Fruit fly (Drosophila melanogaster) whole organism, embryonic: Measurements from ENCODE around the gene CG4896.

Source experiments
- Atf6 ChIP-seq: fragments of 200-800 bp; sonication (Bioruptor generic); IDR thresholded peaks from 2 replicates; pipeline ENCODE4 v1.3.6; 2022; ENCODE audit warnings: missing biosample characterization, missing genetic modification characterization
- Bgb ChIP-seq: fragments of 200-800 bp; sonication (Bioruptor generic); IDR thresholded peaks from 2 replicates; pipeline ENCODE4 v1.3.6; 2022; ENCODE audit warnings: missing biosample characterization, missing genetic modification characterization; ENCODE audit not compliant: partially characterized antibody
- CG11695 ChIP-seq: fragments of 200-800 bp; sonication (Bioruptor generic); IDR thresholded peaks from 3 replicates; pipeline ENCODE4 v1.3.6; 2022; ENCODE audit warnings: missing biosample characterization, missing genetic modification characterization
- CG13123 ChIP-seq: fragments of 200-800 bp; sonication (Bioruptor generic); optimal IDR thresholded peaks from 2 replicates; lab custom pipeline; 2016; ENCODE audit warnings: missing biosample characterization, missing genetic modification characterization
- CG13296 ChIP-seq: fragments of 200-800 bp; sonication (Bioruptor generic); optimal IDR thresholded peaks from 3 replicates; lab custom pipeline; 2018; ENCODE audit warnings: missing biosample characterization, mild to moderate bottlenecking, missing genetic modification characterization
- CG13624 ChIP-seq: fragments of 200-800 bp; sonication (Bioruptor generic); optimal IDR thresholded peaks from 2 replicates; lab custom pipeline; 2016; ENCODE audit warnings: missing biosample characterization, missing genetic modification characterization
- CG13894 ChIP-seq: fragments of 200-800 bp; sonication (Bioruptor generic); optimal IDR thresholded peaks from 3 replicates; lab custom pipeline; 2018; ENCODE audit warnings: missing biosample characterization, mild to moderate bottlenecking, missing genetic modification characterization, moderate library complexity
- CG14014 ChIP-seq: fragments of 200-800 bp; sonication (Bioruptor generic); IDR thresholded peaks from 2 replicates; pipeline ENCODE4 v1.3.6; 2022; ENCODE audit warnings: missing biosample characterization, missing genetic modification characterization
- CG15073 ChIP-seq: fragments of 200-800 bp; sonication (Bioruptor generic); optimal IDR thresholded peaks from 2 replicates; lab custom pipeline; 2016; ENCODE audit warnings: missing biosample characterization, missing genetic modification characterization
- CG17361 ChIP-seq: fragments of 200-800 bp; sonication (Bioruptor generic); IDR thresholded peaks from 3 replicates; pipeline ENCODE4 v1.3.6; 2022; ENCODE audit warnings: missing biosample characterization, missing genetic modification characterization
- CG30403 ChIP-seq: fragments of 200-800 bp; sonication (Bioruptor generic); optimal IDR thresholded peaks from 3 replicates; lab custom pipeline; 2016; ENCODE audit warnings: missing biosample characterization, missing genetic modification characterization
- CG32772 ChIP-seq: fragments of 200-800 bp; sonication (Bioruptor generic); IDR thresholded peaks from 2 replicates; pipeline ENCODE4 v1.3.6; 2022; ENCODE audit warnings: missing biosample characterization, missing genetic modification characterization
- CG3847 ChIP-seq: fragments of 200-800 bp; sonication (Bioruptor generic); IDR thresholded peaks from 2 replicates; pipeline ENCODE4 v1.3.6; 2022; ENCODE audit warnings: missing biosample characterization, missing genetic modification characterization
- CG4854 ChIP-seq: fragments of 200-800 bp; sonication (Bioruptor generic); optimal IDR thresholded peaks from 2 replicates; lab custom pipeline; 2016; ENCODE audit warnings: missing biosample characterization, missing genetic modification characterization, inconsistent platforms
- CG6254 ChIP-seq: fragments of 200-800 bp; sonication (Bioruptor generic); optimal IDR thresholded peaks from 3 replicates; lab custom pipeline; 2017; ENCODE audit warnings: mild to moderate bottlenecking, missing biosample characterization, missing genetic modification reagents, missing genetic modification characterization
- CG7839 ChIP-seq: fragments of 200-800 bp; sonication (Bioruptor generic); optimal IDR thresholded peaks from 3 replicates; lab custom pipeline; 2018; ENCODE audit warnings: missing biosample characterization, mild to moderate bottlenecking, missing genetic modification characterization, moderate library complexity
- CG8281 ChIP-seq: fragments of 200-800 bp; sonication (Bioruptor generic); optimal IDR thresholded peaks from 2 replicates; lab custom pipeline; 2018; ENCODE audit warnings: missing biosample characterization, mild to moderate bottlenecking, missing genetic modification characterization, moderate library complexity
- CG8388 ChIP-seq: fragments of 200-800 bp; sonication (Bioruptor generic); optimal IDR thresholded peaks from 2 replicates; lab custom pipeline; 2019; ENCODE audit warnings: missing biosample characterization, mild to moderate bottlenecking, missing genetic modification characterization, moderate library complexity
- CG8478 ChIP-seq: fragments of >200 bp; optimal IDR thresholded peaks from 2 replicates; lab custom pipeline; 2018
- Deaf1 ChIP-seq: fragments of 200-800 bp; optimal IDR thresholded peaks from 3 replicates; lab custom pipeline; 2019; ENCODE audit warnings: missing biosample characterization, mild to moderate bottlenecking, missing genetic modification characterization, moderate library complexity
- Dek ChIP-seq: fragments of 200-800 bp; sonication (Bioruptor generic); optimal IDR thresholded peaks from 3 replicates; lab custom pipeline; 2019; ENCODE audit warnings: missing biosample characterization, mild to moderate bottlenecking, missing genetic modification characterization, moderate library complexity
- Dip3 ChIP-seq: fragments of 200-800 bp; sonication (Bioruptor generic); optimal IDR thresholded peaks from 3 replicates; lab custom pipeline; 2016; ENCODE audit warnings: missing biosample characterization, missing genetic modification characterization
- Eip74EF ChIP-seq, 2 experiments: fragments of 200-800 bp in 1 of 2; fragments of >200 bp in 1 of 2; sonication (Bioruptor generic) in 1 of 2; optimal IDR thresholded peaks; 2 replicates each; lab custom pipeline; 2017 to 2019; ENCODE audit warnings: missing biosample characterization in 2 of 2, missing genetic modification characterization in 2 of 2, mild to moderate bottlenecking in 1 of 2, moderate library complexity in 1 of 2
- Elba2 ChIP-seq: fragments of 200-800 bp; sonication (Bioruptor generic); optimal IDR thresholded peaks from 3 replicates; lab custom pipeline; 2016; ENCODE audit warnings: missing biosample characterization, missing genetic modification characterization
- Gug ChIP-seq: fragments of 200-800 bp; sonication (Bioruptor generic); IDR thresholded peaks from 4 replicates; pipeline ENCODE4 v1.3.6; 2022; ENCODE audit warnings: missing biosample characterization, missing genetic modification characterization
- Med ChIP-seq: fragments of 200-800 bp; sonication (Bioruptor generic); peaks from one replicate; lab custom pipeline; 2016; ENCODE audit warnings: missing biosample characterization, missing genetic modification characterization, mild to moderate bottlenecking, inconsistent platforms, moderate library complexity
- Pdp1 ChIP-seq, 2 experiments: fragments of 200-800 bp; sonication (Bioruptor generic); optimal IDR thresholded peaks; 3 replicates each; lab custom pipeline; 2016; ENCODE audit warnings: missing biosample characterization in 2 of 2, missing genetic modification characterization in 2 of 2, mild to moderate bottlenecking in 1 of 2, moderate library complexity in 1 of 2
- Sin3A ChIP-seq: fragments of >200 bp; optimal IDR thresholded peaks from 2 replicates; lab custom pipeline; 2018
- Ssrp ChIP-seq: fragments of 200-800 bp; sonication (Bioruptor generic); optimal IDR thresholded peaks from 2 replicates; lab custom pipeline; 2018; ENCODE audit warnings: missing biosample characterization, mild to moderate bottlenecking, missing genetic modification characterization, moderate library complexity
- Usf ChIP-seq: fragments of 200-800 bp; sonication (Bioruptor generic); optimal IDR thresholded peaks from 2 replicates; lab custom pipeline; 2017; ENCODE audit warnings: missing genotype, missing biosample characterization, missing genetic modification characterization
- az2 ChIP-seq: fragments of 200-800 bp; sonication (Bioruptor generic); optimal IDR thresholded peaks from 3 replicates; lab custom pipeline; 2016; ENCODE audit warnings: missing biosample characterization, missing genetic modification characterization
- bab2 ChIP-seq: fragments of 200-800 bp; sonication (Bioruptor generic); optimal IDR thresholded peaks from 2 replicates; lab custom pipeline; 2016; ENCODE audit warnings: missing biosample characterization, missing genetic modification characterization
- corto ChIP-seq: fragments of 200-800 bp; sonication (Bioruptor generic); optimal IDR thresholded peaks from 2 replicates; lab custom pipeline; 2016; ENCODE audit warnings: missing biosample characterization, mild to moderate bottlenecking, missing genetic modification characterization, moderate library complexity
- cwo ChIP-seq: fragments of 200-800 bp; sonication (Bioruptor generic); optimal IDR thresholded peaks from 3 replicates; lab custom pipeline; 2017; ENCODE audit warnings: missing biosample characterization, missing genetic modification characterization, mild to moderate bottlenecking, moderate library complexity, missing genetic modification reagents
- dmrt11E ChIP-seq: fragments of 200-800 bp; sonication (Bioruptor generic); optimal IDR thresholded peaks from 3 replicates; lab custom pipeline; 2018; ENCODE audit warnings: missing biosample characterization, mild to moderate bottlenecking, missing genetic modification characterization, moderate library complexity
- esg ChIP-seq: fragments of 200-800 bp; sonication (Bioruptor generic); conservative IDR thresholded peaks from 2 replicates; pipeline ENCODE4 v1.3.6; 2022; ENCODE audit warnings: missing biosample characterization, missing genetic modification characterization
- gcm ChIP-seq: fragments of 200-800 bp; sonication (Bioruptor generic); optimal IDR thresholded peaks from 2 replicates; lab custom pipeline; 2019; ENCODE audit warnings: missing biosample characterization, mild to moderate bottlenecking, missing genetic modification characterization, moderate library complexity
- gsb-n ChIP-seq: fragments of 200-800 bp; sonication (Bioruptor generic); optimal IDR thresholded peaks from 3 replicates; lab custom pipeline; 2018; ENCODE audit warnings: missing biosample characterization, mild to moderate bottlenecking, missing genetic modification characterization
- kni ChIP-seq: fragments of 200-800 bp; sonication (Bioruptor generic); optimal IDR thresholded peaks from 3 replicates; lab custom pipeline; 2017; ENCODE audit warnings: mild to moderate bottlenecking, missing biosample characterization, missing genetic modification reagents, missing genetic modification characterization
- lab ChIP-seq: fragments of 200-800 bp; sonication (Bioruptor generic); optimal IDR thresholded peaks from 3 replicates; lab custom pipeline; 2017; ENCODE audit warnings: missing biosample characterization, missing genetic modification characterization, mild to moderate bottlenecking, moderate library complexity, missing genetic modification reagents
- maf-S ChIP-seq: fragments of 200-800 bp; sonication (Bioruptor generic); optimal IDR thresholded peaks from 2 replicates; lab custom pipeline; 2016; ENCODE audit warnings: missing biosample characterization, missing genetic modification characterization
- phol ChIP-seq: fragments of 200-800 bp; sonication (Bioruptor generic); optimal IDR thresholded peaks from 3 replicates; lab custom pipeline; 2018; ENCODE audit warnings: missing biosample characterization, mild to moderate bottlenecking, missing genetic modification characterization, moderate library complexity
- row ChIP-seq: fragments of 200-800 bp; sonication (Bioruptor generic); IDR thresholded peaks from 3 replicates; pipeline ENCODE4 v1.3.6; 2022; ENCODE audit warnings: missing biosample characterization, missing genetic modification characterization
- slbo ChIP-seq: fragments of 200-800 bp; sonication (Bioruptor generic); IDR thresholded peaks from 2 replicates; pipeline ENCODE4 v1.3.6; 2022; ENCODE audit warnings: missing biosample characterization, missing genetic modification characterization
- stwl ChIP-seq: fragments of 200-800 bp; sonication (Bioruptor generic); optimal IDR thresholded peaks from 3 replicates; lab custom pipeline; 2018; ENCODE audit warnings: missing biosample characterization, mild to moderate bottlenecking, missing genetic modification characterization, moderate library complexity
- unc-4 ChIP-seq: fragments of 200-800 bp; sonication (Bioruptor generic); IDR thresholded peaks from 2 replicates; pipeline ENCODE4 v1.3.6; 2022; ENCODE audit warnings: missing biosample characterization, missing genetic modification characterization; ENCODE audit not compliant: partially characterized antibody
- unpg ChIP-seq: fragments of 200-800 bp; sonication (Bioruptor generic); optimal IDR thresholded peaks from 3 replicates; lab custom pipeline; 2018; ENCODE audit warnings: missing biosample characterization, mild to moderate bottlenecking, missing genetic modification characterization, moderate library complexity

Gene CG4896

DNA sequence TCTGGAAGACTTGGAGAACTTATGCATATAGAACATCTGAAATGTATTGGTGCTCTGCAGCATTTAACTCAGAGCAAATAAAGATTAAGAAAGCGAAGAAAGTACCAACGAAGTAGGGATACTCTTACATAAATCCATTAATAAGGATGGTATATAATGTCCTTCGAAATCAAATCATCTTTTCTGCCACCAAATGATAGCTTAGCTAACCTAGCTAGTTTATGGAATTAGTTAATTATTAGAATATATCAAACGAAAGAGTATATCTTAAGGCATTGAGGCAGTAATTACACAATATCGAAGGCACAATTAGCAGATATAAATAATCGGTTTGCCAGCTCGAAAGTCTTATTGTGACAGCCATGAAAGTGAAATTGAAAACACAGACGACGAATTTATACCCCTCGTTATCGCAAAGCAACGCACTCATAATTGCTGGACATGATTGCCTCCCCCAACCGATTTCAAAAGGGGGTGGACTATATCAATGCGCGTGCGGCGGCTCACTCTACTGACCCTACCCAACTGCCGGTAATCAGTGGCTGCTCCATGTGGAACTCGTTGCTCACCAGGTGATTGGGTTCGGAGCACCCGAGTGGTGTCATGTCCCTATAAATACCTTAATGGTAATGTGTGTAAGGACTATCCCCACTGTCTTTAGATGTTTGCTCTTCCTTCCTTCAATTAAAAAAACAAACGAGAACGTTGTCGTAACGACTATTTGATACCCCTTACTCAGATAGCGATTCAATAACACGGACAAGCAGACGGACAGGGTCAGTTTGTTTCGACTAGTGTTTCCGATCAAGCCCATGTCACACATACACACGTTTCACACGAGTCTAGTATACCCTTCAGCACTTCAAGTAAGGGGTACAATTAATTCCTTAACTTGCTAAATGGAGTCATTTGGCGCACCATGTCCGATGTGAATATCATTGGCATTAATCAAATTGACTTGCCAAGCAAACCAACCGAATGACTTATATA, 32.8 kb upstream of the CG4896 start (continued):
- TF ChIP-seq CG13624 (peak; percentile 35), Eip74EF (GFP tag; optimal IDR thresholded peaks at IDR 0.05; lab: Kevin White, UChicago) (peak in 1 of 2 experiments; percentile 40), esg (GFP tag; lab: Robert Waterston, UW) (peak; percentile 35; the same call in 1 of the 2 replicates), CG6254 (GFP tag; lab: Kevin White, UChicago) (peak; percentile 21), row (GFP tag; lab: Robert Waterston, UW) (peak; percentile 63), cwo (peak; percentile 53), CG13123 (GFP tag; lab: Kevin White, UChicago) (no peak), az2 (GFP tag; lab: Kevin White, UChicago) (peak; percentile 39), CG15073 (GFP tag; lab: Kevin White, UChicago) (no peak), CG8478 (lab: Kevin White, UChicago) (no peak), CG32772 (GFP tag; lab: Robert Waterston, UW) (0 out of 2 replicates have a peak, but pooled peaks have one; percentile 12), Sin3A (lab: Kevin White, UChicago) (no peak), gcm (GFP tag; lab: Kevin White, UChicago) (peak; percentile 3), Med (GFP tag; lab: Kevin White, UChicago) (peak; percentile 87), CG8281 (tag; lab: Kevin White, UChicago) (peak; percentile 0), stwl (no peak), CG13296 (GFP tag; lab: Kevin White, UChicago) (peak; percentile 42), bab2 (GFP tag; lab: Kevin White, UChicago) (peak; percentile 36), CG17361 (peak; percentile 51; the same call in 2 of the 3 replicates), Pdp1 (GFP tag; optimal IDR thresholded peaks at IDR 0.05; lab: Kevin White, UChicago) (peak in 1 of 2 experiments; percentile 82), phol (tag; lab: Kevin White, UChicago) (peak; percentile 72), gsb-n (tag; lab: Kevin White, UChicago) (peak; percentile 18), CG11695 (peak; percentile 30; the same call in 1 of the 3 replicates), CG3847 (0 out of 2 replicates have a peak, but pooled peaks have one; percentile 23), CG13894 (tag; lab: Kevin White, UChicago) (peak; percentile 31), Elba2 (GFP tag; lab: Kevin White, UChicago) (no peak), Deaf1 (tag; lab: Kevin White, UChicago) (peak; percentile 19), Dek (tag; lab: Kevin White, UChicago) (peak; percentile 53), Dip3 (peak; percentile 48), CG30403 (GFP tag; lab: Kevin White, UChicago) (peak; percentile 55), unc-4 (GFP tag; lab: Robert Waterston, UW) (no peak), Atf6 (GFP tag; lab: Robert Waterston, UW) (0 out of 2 replicates have a peak, but pooled peaks have one; percentile 30), corto (GFP tag; lab: Kevin White, UChicago) (peak; percentile 81), unpg (peak; percentile 59), CG4854 (GFP tag; lab: Kevin White, UChicago) (peak; percentile 24), CG14014 (0 out of 2 replicates have a peak, but pooled peaks have one; percentile 40), Usf (GFP tag; lab: Kevin White, UChicago) (no peak), maf-S (GFP tag; lab: Kevin White, UChicago) (peak; percentile 7), dmrt11E (tag; lab: Kevin White, UChicago) (peak; percentile 47), Gug (GFP tag; lab: Robert Waterston, UW) (peak; percentile 19; the same call in 1 of the 4 replicates), kni (GFP tag; lab: Kevin White, UChicago) (no peak), Ssrp (tag; lab: Kevin White, UChicago) (peak; percentile 42), CG8388 (GFP tag; lab: Kevin White, UChicago) (peak; percentile 58), lab (GFP tag; lab: Kevin White, UChicago) (peak; percentile 73), slbo (GFP tag; lab: Robert Waterston, UW) (peak; percentile 60), CG7839 (tag; lab: Kevin White, UChicago) (peak; percentile 67), Bgb (GFP tag; lab: Robert Waterston, UW) (no peak)
